Worm (Caenorhabditis elegans): ENCODE results near the gene clec-138.
A peak's percentile ranks its signal among the peaks of the same experiment; 100 is the strongest.

DNA sequence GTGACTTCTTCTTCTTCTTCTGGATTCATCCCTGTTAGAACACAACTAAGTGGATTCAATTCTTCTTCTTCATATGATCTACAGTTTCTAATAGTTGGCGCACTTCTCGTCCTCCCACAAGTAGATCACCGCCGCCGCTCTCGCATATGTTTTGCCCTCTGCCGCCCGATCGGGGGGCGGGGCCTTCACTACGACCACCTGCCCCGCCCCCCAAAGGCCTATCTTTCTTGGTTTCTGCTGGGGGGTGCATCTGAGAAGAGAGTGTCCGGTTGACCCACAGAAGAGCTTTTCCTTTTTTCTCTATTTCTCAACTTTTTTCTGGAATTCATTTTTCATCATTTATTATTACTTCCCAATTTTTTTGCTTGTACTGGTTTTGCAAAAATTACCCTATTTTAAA, 48.5 kb downstream of the clec-138 start:
- TF ChIP-seq skn-1 (tag; optimal IDR thresholded peaks at IDR 0.05): no peak
- TF ChIP-seq elt-2 (tag; optimal IDR thresholded peaks at IDR 0.05): no peak
- TF ChIP-seq nfya-1 (tag; optimal IDR thresholded peaks at IDR 0.05; ENCODE audit: insufficient read depth): peak; percentile 8
- TF ChIP-seq nhr-11 (tag; optimal IDR thresholded peaks at IDR 0.05): no peak
